Worm (Caenorhabditis elegans) whole organism, L3 larva: ENCODE data around the gene sphk-1.

Experiments
- elt-1 ChIP-seq: fragments of 150-350 bp; optimal IDR thresholded peaks from 2 replicates; lab custom pipeline; 2014; ENCODE audit warnings: missing biosample characterization, missing genetic modification characterization
- fkh-10 ChIP-seq: sonication (generic microtip); optimal IDR thresholded peaks from 2 replicates; lab custom pipeline; 2017; ENCODE audit warnings: missing biosample characterization, missing genetic modification reagents, missing genetic modification characterization
- fos-1 ChIP-seq: fragments of 150-350 bp; optimal IDR thresholded peaks from 2 replicates; lab custom pipeline; 2014; ENCODE audit warnings: missing biosample characterization, missing genetic modification characterization
- lin-15B ChIP-seq: fragments of 150-350 bp; optimal IDR thresholded peaks from 2 replicates; lab custom pipeline; 2014; ENCODE audit warnings: missing biosample characterization, missing genetic modification characterization
- nhr-12 ChIP-seq: fragments of 150-350 bp; optimal IDR thresholded peaks from 2 replicates; lab custom pipeline; 2014; ENCODE audit warnings: missing biosample characterization, missing genetic modification characterization
- nhr-76 ChIP-seq: fragments of 150-350 bp; sonication (generic microtip); optimal IDR thresholded peaks from 5 replicates; lab custom pipeline; 2014; ENCODE audit warnings: missing biosample characterization, missing genetic modification characterization
- pha-4 ChIP-seq: fragments of 150-350 bp; optimal IDR thresholded peaks from 2 replicates; lab custom pipeline; 2014; ENCODE audit warnings: missing biosample characterization, missing genetic modification reagents, missing genetic modification characterization
- pqm-1 ChIP-seq: fragments of 150-350 bp; optimal IDR thresholded peaks from 2 replicates; lab custom pipeline; 2017; ENCODE audit warnings: missing biosample characterization, missing genetic modification characterization, inconsistent platforms
- zag-1 ChIP-seq: fragments of 150-350 bp; optimal IDR thresholded peaks from 2 replicates; lab custom pipeline; 2014; ENCODE audit warnings: missing biosample characterization, missing genetic modification characterization

- no peak for TF ChIP-seq pqm-1 (tag; lab: Kevin White, UChicago)
- no peak for TF ChIP-seq fos-1 (tag; lab: Kevin White, UChicago)
- TF ChIP-seq pha-4: peak; percentile 74
- peak; percentile 56 for TF ChIP-seq lin-15B
- no peak for TF ChIP-seq elt-1 (tag; lab: Kevin White, UChicago)
- TF ChIP-seq nhr-12: no peak
- TF ChIP-seq zag-1: no peak
- TF ChIP-seq fkh-10 (GFP tag; lab: Kevin White, UChicago): no peak
- TF ChIP-seq nhr-76 (tag; lab: Kevin White, UChicago): no peak
Measured at ce11 chrII:8661539-8661938, 39.9 kb downstream of the sphk-1 start, which contains the start of the genes piga-1 and eif-2Bepsilon.
